Fruit fly (Drosophila melanogaster) whole organism, adult: ENCODE data around the gene CG14965.

Source experiments
- CG12768 ChIP-seq: fragments of 200-800 bp; sonication (Bioruptor generic); optimal IDR thresholded peaks from 2 replicates; lab custom pipeline; 2017; ENCODE audit warnings: missing biosample characterization, missing genetic modification characterization, mild to moderate bottlenecking, moderate library complexity, missing genetic modification reagents
- CG1620 ChIP-seq: fragments of 200-800 bp; sonication (Bioruptor generic); optimal IDR thresholded peaks from 2 replicates; lab custom pipeline; 2016; ENCODE audit warnings: missing biosample characterization, missing genetic modification characterization
- CG33017 ChIP-seq: fragments of 200-800 bp; sonication (Bioruptor generic); optimal IDR thresholded peaks from 2 replicates; lab custom pipeline; 2018; ENCODE audit warnings: missing biosample characterization, mild to moderate bottlenecking, missing genetic modification characterization, moderate library complexity
- CG5204 ChIP-seq: fragments of 200-800 bp; sonication (Bioruptor generic); optimal IDR thresholded peaks from 2 replicates; lab custom pipeline; 2016; ENCODE audit warnings: missing biosample characterization, missing genetic modification characterization
- bab1 ChIP-seq: fragments of 200-800 bp; sonication (Bioruptor generic); optimal IDR thresholded peaks from 3 replicates; lab custom pipeline; 2019; ENCODE audit warnings: missing biosample characterization, mild to moderate bottlenecking, missing genetic modification characterization, moderate library complexity
- kay ChIP-seq: fragments of 200-800 bp; sonication (Bioruptor generic); peaks from one replicate; lab custom pipeline; 2016; ENCODE audit warnings: missing biosample characterization, missing genetic modification characterization, borderline replicate concordance
- ovo ChIP-seq: fragments of 200-800 bp; sonication (Bioruptor generic); optimal IDR thresholded peaks from 2 replicates; lab custom pipeline; 2016; ENCODE audit warnings: missing biosample characterization, missing genetic modification characterization
- tj ChIP-seq: fragments of 200-800 bp; sonication (Bioruptor generic); optimal IDR thresholded peaks from 3 replicates; lab custom pipeline; 2017; ENCODE audit warnings: missing biosample characterization, mild to moderate bottlenecking, missing genetic modification characterization, moderate library complexity
- toe ChIP-seq: fragments of 200-800 bp; sonication (Bioruptor generic); optimal IDR thresholded peaks from 2 replicates; lab custom pipeline; 2016; ENCODE audit warnings: missing biosample characterization, missing genetic modification characterization

- TF ChIP-seq kay (GFP tag; lab: Kevin White, UChicago) (no peak), CG33017 (tag; lab: Kevin White, UChicago) (no peak), CG1620 (GFP tag; lab: Kevin White, UChicago) (no peak), CG5204 (GFP tag; lab: Kevin White, UChicago) (no peak), ovo (GFP tag; lab: Kevin White, UChicago) (no peak), CG12768 (no peak), bab1 (GFP tag; lab: Kevin White, UChicago) (no peak), toe (GFP tag; lab: Kevin White, UChicago) (no peak), tj (GFP tag; lab: Kevin White, UChicago) (no peak)
Measured at dm6 chr3L:3205349-3205748, 13.1 kb upstream of the CG14965 start, which contains the start of gene CG32277.
